Worm (Caenorhabditis elegans) whole organism, late embryonic: ENCODE data around the gene R107.5.

Experiments
- C08G9.2 ChIP-seq: sonication (generic microtip); optimal IDR thresholded peaks from 2 replicates; lab custom pipeline; 2016; ENCODE audit warnings: mild to moderate bottlenecking, missing genetic modification characterization, moderate library complexity, missing compliant biosample characterization
- C38D4.7 ChIP-seq: fragments of 200-800 bp; sonication (Bioruptor generic); optimal IDR thresholded peaks from 2 replicates; lab custom pipeline; 2018; ENCODE audit warnings: mild to moderate bottlenecking, missing genetic modification characterization, moderate library complexity, missing compliant biosample characterization
- K02D7.2 ChIP-seq: sonication (generic microtip); optimal IDR thresholded peaks from 2 replicates; lab custom pipeline; 2017; ENCODE audit warnings: mild to moderate bottlenecking, missing genetic modification characterization, missing compliant biosample characterization
- K09A11.1 ChIP-seq: sonication (generic microtip); optimal IDR thresholded peaks from 2 replicates; lab custom pipeline; 2017; ENCODE audit warnings: antibody characterized with exemption, mild to moderate bottlenecking, missing genetic modification characterization, missing compliant biosample characterization; ENCODE audit not compliant: insufficient read depth
- Y22D7AL.16 ChIP-seq: sonication (generic microtip); optimal IDR thresholded peaks from 2 replicates; lab custom pipeline; 2016; ENCODE audit warnings: missing genetic modification characterization, missing compliant biosample characterization
- ceh-14 ChIP-seq: sonication (generic microtip); optimal IDR thresholded peaks from 2 replicates; lab custom pipeline; 2016; ENCODE audit warnings: missing genotype, missing genetic modification characterization, missing compliant biosample characterization
- ceh-18 ChIP-seq: sonication (generic microtip); optimal IDR thresholded peaks from 2 replicates; lab custom pipeline; 2016; ENCODE audit warnings: missing genetic modification characterization, missing compliant biosample characterization
- ceh-19 ChIP-seq: fragments of 200-800 bp; sonication (Bioruptor generic); optimal IDR thresholded peaks from 2 replicates; lab custom pipeline; 2018; ENCODE audit warnings: mild to moderate bottlenecking, missing genetic modification characterization, missing compliant biosample characterization
- ceh-2 ChIP-seq: sonication (generic microtip); optimal IDR thresholded peaks from 2 replicates; lab custom pipeline; 2016; ENCODE audit warnings: missing genotype, missing genetic modification characterization, missing compliant biosample characterization
- ceh-24 ChIP-seq: sonication (generic microtip); optimal IDR thresholded peaks from 2 replicates; lab custom pipeline; 2016; ENCODE audit warnings: mild to moderate bottlenecking, missing genetic modification characterization, missing compliant biosample characterization
- ceh-30 ChIP-seq: fragments of 150-350 bp; optimal IDR thresholded peaks from 2 replicates; lab custom pipeline; 2014; ENCODE audit warnings: missing biosample characterization, missing genetic modification characterization
- ceh-31 ChIP-seq: sonication (generic microtip); optimal IDR thresholded peaks from 2 replicates; lab custom pipeline; 2016; ENCODE audit warnings: missing genetic modification characterization, missing compliant biosample characterization
- ceh-34 ChIP-seq: sonication (generic microtip); optimal IDR thresholded peaks from 2 replicates; lab custom pipeline; 2016; ENCODE audit warnings: mild to moderate bottlenecking, missing genetic modification characterization, missing compliant biosample characterization
- ceh-45 ChIP-seq: fragments of 200-800 bp; sonication (Bioruptor generic); IDR thresholded peaks from 2 replicates; pipeline ENCODE4 v1.3.6; 2022; ENCODE audit warnings: missing genetic modification reagents, missing genetic modification characterization, missing compliant biosample characterization
- ceh-48 ChIP-seq: sonication (generic microtip); optimal IDR thresholded peaks from 2 replicates; lab custom pipeline; 2016; ENCODE audit warnings: missing genetic modification characterization, inconsistent platforms, missing compliant biosample characterization
- ceh-6 ChIP-seq: fragments of 200-800 bp; sonication (Bioruptor generic); optimal IDR thresholded peaks from 2 replicates; lab custom pipeline; 2018; ENCODE audit warnings: mild to moderate bottlenecking, missing genetic modification characterization, missing compliant biosample characterization
- che-1 ChIP-seq: sonication (generic microtip); optimal IDR thresholded peaks from 2 replicates; lab custom pipeline; 2016; ENCODE audit warnings: mild to moderate bottlenecking, missing genetic modification characterization, missing compliant biosample characterization
- dve-1 ChIP-seq: sonication (generic microtip); optimal IDR thresholded peaks from 2 replicates; lab custom pipeline; 2017; ENCODE audit warnings: antibody characterized with exemption, mild to moderate bottlenecking, missing genetic modification characterization, missing compliant biosample characterization
- elt-2 ChIP-seq: sonication (generic microtip); optimal IDR thresholded peaks from 2 replicates; lab custom pipeline; 2016; ENCODE audit warnings: missing genetic modification reagents, missing genetic modification characterization, missing compliant biosample characterization
- elt-4 ChIP-seq: sonication (generic microtip); optimal IDR thresholded peaks from 2 replicates; lab custom pipeline; 2016; ENCODE audit warnings: missing genetic modification characterization, missing compliant biosample characterization
- ets-4 ChIP-seq: sonication (generic microtip); optimal IDR thresholded peaks from 2 replicates; lab custom pipeline; 2016; ENCODE audit warnings: missing genetic modification characterization, missing compliant biosample characterization
- gmeb-2 ChIP-seq: sonication (generic microtip); optimal IDR thresholded peaks from 2 replicates; lab custom pipeline; 2016; ENCODE audit warnings: missing genetic modification characterization, inconsistent platforms, missing compliant biosample characterization
- hlh-13 ChIP-seq: fragments of 200-800 bp; sonication (Bioruptor generic); optimal IDR thresholded peaks from 2 replicates; lab custom pipeline; 2018; ENCODE audit warnings: mild to moderate bottlenecking, missing genetic modification characterization, missing compliant biosample characterization
- hlh-15 ChIP-seq: sonication (generic microtip); optimal IDR thresholded peaks from 2 replicates; lab custom pipeline; 2016; ENCODE audit warnings: missing genetic modification characterization, missing compliant biosample characterization
- hlh-30 ChIP-seq: sonication (generic microtip); optimal IDR thresholded peaks from 2 replicates; lab custom pipeline; 2017; ENCODE audit warnings: antibody characterized with exemption, missing genetic modification characterization, missing compliant biosample characterization; ENCODE audit not compliant: insufficient read depth
- hlh-6 ChIP-seq: sonication (generic microtip); optimal IDR thresholded peaks from 2 replicates; lab custom pipeline; 2016; ENCODE audit warnings: missing genotype, missing genetic modification characterization, missing compliant biosample characterization
- lim-6 ChIP-seq: sonication (generic microtip); optimal IDR thresholded peaks from 2 replicates; lab custom pipeline; 2016; ENCODE audit warnings: missing genetic modification characterization, missing compliant biosample characterization
- lin-11 ChIP-seq: fragments of 200-800 bp; sonication (Bioruptor generic); optimal IDR thresholded peaks from 2 replicates; lab custom pipeline; 2018; ENCODE audit warnings: mild to moderate bottlenecking, missing genetic modification characterization, missing compliant biosample characterization
- madf-2 ChIP-seq: sonication (generic microtip); optimal IDR thresholded peaks from 2 replicates; lab custom pipeline; 2017; ENCODE audit warnings: missing genetic modification characterization, missing compliant biosample characterization
- mec-3 ChIP-seq: sonication (generic microtip); optimal IDR thresholded peaks from 2 replicates; lab custom pipeline; 2016; ENCODE audit warnings: borderline replicate concordance, missing genetic modification characterization, missing compliant biosample characterization
- nfya-1 ChIP-seq: sonication (generic microtip); optimal IDR thresholded peaks from 2 replicates; lab custom pipeline; 2017; ENCODE audit warnings: missing genetic modification characterization, mild to moderate bottlenecking, missing compliant biosample characterization, antibody characterized with exemption, moderate library complexity
- nhr-232 ChIP-seq: sonication (generic microtip); optimal IDR thresholded peaks from 2 replicates; lab custom pipeline; 2016; ENCODE audit warnings: missing genetic modification characterization, missing compliant biosample characterization
- npax-4 ChIP-seq: sonication (generic microtip); optimal IDR thresholded peaks from 2 replicates; lab custom pipeline; 2016; ENCODE audit warnings: missing genetic modification characterization, missing compliant biosample characterization
- odd-2 ChIP-seq: sonication (generic microtip); optimal IDR thresholded peaks from 2 replicates; lab custom pipeline; 2017; ENCODE audit warnings: antibody characterized with exemption, mild to moderate bottlenecking, missing genetic modification characterization, missing compliant biosample characterization
- pat-9 ChIP-seq: fragments of 200-800 bp; sonication (Bioruptor generic); optimal IDR thresholded peaks from 2 replicates; lab custom pipeline; 2018; ENCODE audit warnings: mild to moderate bottlenecking, missing genetic modification characterization, moderate library complexity, missing compliant biosample characterization
- pax-1 ChIP-seq: fragments of 150-350 bp; optimal IDR thresholded peaks from 2 replicates; lab custom pipeline; 2014; ENCODE audit warnings: missing biosample characterization, missing genetic modification characterization
- pha-2 ChIP-seq: sonication (generic microtip); optimal IDR thresholded peaks from 2 replicates; lab custom pipeline; 2017; ENCODE audit warnings: mild to moderate bottlenecking, missing genetic modification characterization, missing compliant biosample characterization
- pha-4 ChIP-seq: fragments of 150-350 bp; optimal IDR thresholded peaks from 2 replicates; lab custom pipeline; 2018; ENCODE audit warnings: missing biosample characterization, missing genetic modification reagents, missing genetic modification characterization
- pros-1 ChIP-seq: fragments of 150-350 bp; optimal IDR thresholded peaks from 2 replicates; lab custom pipeline; 2014; ENCODE audit warnings: missing biosample characterization, missing genetic modification reagents, missing genetic modification characterization
- ref-2 ChIP-seq: sonication (generic microtip); optimal IDR thresholded peaks from 2 replicates; lab custom pipeline; 2016; ENCODE audit warnings: missing genetic modification characterization, missing compliant biosample characterization
- rnt-1 ChIP-seq: sonication (generic microtip); optimal IDR thresholded peaks from 2 replicates; lab custom pipeline; 2016; ENCODE audit warnings: missing genetic modification characterization, missing compliant biosample characterization
- sdc-2 ChIP-seq: sonication (generic microtip); optimal IDR thresholded peaks from 2 replicates; lab custom pipeline; 2016; ENCODE audit warnings: missing genotype, missing genetic modification characterization, missing compliant biosample characterization
- sox-2 ChIP-seq: fragments of 200-800 bp; sonication (Bioruptor generic); IDR thresholded peaks from 2 replicates; pipeline ENCODE4 v1.3.6; 2022; ENCODE audit warnings: missing genetic modification reagents, missing genetic modification characterization, missing compliant biosample characterization
- sox-4 ChIP-seq: sonication (generic microtip); optimal IDR thresholded peaks from 2 replicates; lab custom pipeline; 2017; ENCODE audit warnings: mild to moderate bottlenecking, missing genetic modification characterization, inconsistent platforms, missing compliant biosample characterization
- syd-9 ChIP-seq: sonication (generic microtip); optimal IDR thresholded peaks from 2 replicates; lab custom pipeline; 2016; ENCODE audit warnings: mild to moderate bottlenecking, missing genetic modification characterization, moderate library complexity, missing compliant biosample characterization
- tbx-2 ChIP-seq: sonication (generic microtip); optimal IDR thresholded peaks from 2 replicates; lab custom pipeline; 2016; ENCODE audit warnings: missing genetic modification characterization, missing compliant biosample characterization
- ttx-3 ChIP-seq: sonication (generic microtip); optimal IDR thresholded peaks from 2 replicates; lab custom pipeline; 2016; ENCODE audit warnings: missing genetic modification reagents, missing genetic modification characterization, missing compliant biosample characterization
- unc-3 ChIP-seq, 2 experiments: fragments of 200-800 bp in 1 of 2; sonication (Bioruptor generic) in 1 of 2; sonication (generic microtip) in 1 of 2; conservative IDR thresholded peaks in 1 of 2; optimal IDR thresholded peaks in 1 of 2; 2 replicates each; pipeline versions ENCODE4 v1.3.6 to Lab custom; 2016 to 2022; ENCODE audit warnings: missing compliant biosample characterization in 2 of 2, missing genetic modification characterization in 2 of 2, missing genetic modification reagents in 1 of 2
- unc-42 ChIP-seq: sonication (generic microtip); optimal IDR thresholded peaks from 2 replicates; lab custom pipeline; 2016; ENCODE audit warnings: missing genotype, missing genetic modification characterization, missing compliant biosample characterization
- unc-55 ChIP-seq: sonication (generic microtip); optimal IDR thresholded peaks from 2 replicates; lab custom pipeline; 2017; ENCODE audit warnings: missing biosample characterization, missing genetic modification reagents, missing genetic modification characterization
- zip-5 ChIP-seq: sonication (generic microtip); optimal IDR thresholded peaks from 2 replicates; lab custom pipeline; 2016; ENCODE audit warnings: missing genetic modification characterization, missing compliant biosample characterization
- ztf-16 ChIP-seq: sonication (generic microtip); optimal IDR thresholded peaks from 2 replicates; lab custom pipeline; 2017; ENCODE audit warnings: missing genetic modification characterization, missing compliant biosample characterization

Gene R107.5

DNA sequence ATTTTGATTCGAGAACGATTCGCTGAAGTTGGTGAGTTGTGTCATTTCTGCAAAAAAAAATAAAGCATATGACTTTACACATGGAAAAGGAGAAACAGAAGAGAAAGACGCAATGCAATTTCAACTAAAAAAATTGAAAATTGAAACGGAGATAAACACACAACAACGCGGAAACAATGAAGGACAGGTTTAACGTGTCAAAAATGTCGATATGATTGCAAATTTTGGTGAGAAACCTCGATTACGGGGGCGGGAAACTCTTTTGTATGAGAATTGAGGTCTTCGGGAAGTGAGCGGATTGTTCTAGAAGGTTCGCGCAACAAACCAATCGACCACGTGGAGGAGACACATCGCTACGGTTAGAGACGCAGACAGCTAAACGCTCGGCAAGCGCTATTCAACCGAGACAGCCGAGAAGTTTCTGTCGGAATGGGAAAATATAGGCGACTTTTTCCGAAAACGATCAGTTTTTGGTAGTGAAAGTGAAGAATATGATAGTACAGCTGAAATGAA lies at the start of gene R107.5:
Gene R107.5, minus strand, starts transcription at position 51 of the 513 bp plus-strand sequence.
- TF ChIP-seq ceh-18 (tag; lab: Kevin White, UChicago): peak; percentile 81
- peak; percentile 29 for TF ChIP-seq elt-2 (tag; lab: Kevin White, UChicago)
- TF ChIP-seq pros-1 (tag; lab: Kevin White, UChicago): peak; percentile 3
- peak; percentile 58 for TF ChIP-seq sox-2
- no peak for TF ChIP-seq elt-4
- peak; percentile 31 for TF ChIP-seq dve-1
- peak; percentile 90 for TF ChIP-seq tbx-2 (tag; lab: Kevin White, UChicago)
- peak; percentile 93 for TF ChIP-seq ceh-31 (tag; lab: Kevin White, UChicago)
- peak; percentile 94 for TF ChIP-seq nfya-1 (tag; lab: Kevin White, UChicago)
- peak; percentile 97 for TF ChIP-seq pax-1
- TF ChIP-seq C38D4.7: no peak
- no peak for TF ChIP-seq pha-4 (tag; lab: Kevin White, UChicago)
- no peak for TF ChIP-seq nhr-232 (tag; lab: Kevin White, UChicago)
- peak; percentile 85 for TF ChIP-seq ceh-34 (tag; lab: Kevin White, UChicago)
- TF ChIP-seq ceh-24: no peak
- TF ChIP-seq ceh-2 (tag; lab: Kevin White, UChicago): peak; percentile 8
- TF ChIP-seq ceh-19 (GFP tag; lab: Kevin White, UChicago): peak; percentile 65
- no peak for TF ChIP-seq hlh-15
- TF ChIP-seq K09A11.1: peak; percentile 88
- TF ChIP-seq C08G9.2 (tag; lab: Kevin White, UChicago): peak; percentile 42
- TF ChIP-seq ceh-45 (GFP tag; lab: Robert Waterston, UW): no peak
- TF ChIP-seq hlh-13 (GFP tag; lab: Kevin White, UChicago): no peak
- peak; percentile 42 for TF ChIP-seq ztf-16
- TF ChIP-seq syd-9 (tag; lab: Kevin White, UChicago): peak; percentile 87
- TF ChIP-seq mec-3: no peak
- no peak for TF ChIP-seq sox-4 (tag; lab: Kevin White, UChicago)
- peak; percentile 15 for TF ChIP-seq K02D7.2 (tag; lab: Kevin White, UChicago)
- TF ChIP-seq ttx-3 (tag; lab: Kevin White, UChicago): no peak
- peak; percentile 56 for TF ChIP-seq ceh-14 (tag; lab: Kevin White, UChicago)
- no peak for TF ChIP-seq unc-3 (GFP tag; conservative IDR thresholded peaks at IDR 0.05; lab: Robert Waterston, UW)
- TF ChIP-seq unc-3 (tag; optimal IDR thresholded peaks at IDR 0.05; lab: Kevin White, UChicago): no peak
- TF ChIP-seq pat-9: no peak
- TF ChIP-seq pha-2 (tag; lab: Kevin White, UChicago): peak; percentile 28
- no peak for TF ChIP-seq Y22D7AL.16 (tag; lab: Kevin White, UChicago)
- peak; percentile 97 for TF ChIP-seq unc-55 (GFP tag; lab: Kevin White, UChicago)
- TF ChIP-seq lim-6 (tag; lab: Kevin White, UChicago): peak; percentile 44
- TF ChIP-seq ets-4: peak; percentile 45
- no peak for TF ChIP-seq odd-2 (tag; lab: Kevin White, UChicago)
- TF ChIP-seq madf-2: peak; percentile 38
- no peak for TF ChIP-seq che-1 (tag; lab: Kevin White, UChicago)
- peak; percentile 95 for TF ChIP-seq ref-2
- TF ChIP-seq zip-5 (tag; lab: Kevin White, UChicago): no peak
- TF ChIP-seq npax-4: no peak
- no peak for TF ChIP-seq hlh-6 (tag; lab: Kevin White, UChicago)
- peak; percentile 8 for TF ChIP-seq sdc-2 (tag; lab: Kevin White, UChicago)
- TF ChIP-seq ceh-48 (tag; lab: Kevin White, UChicago): peak; percentile 38
- peak; percentile 91 for TF ChIP-seq ceh-30 (tag; lab: Kevin White, UChicago)
- TF ChIP-seq rnt-1 (tag; lab: Kevin White, UChicago): peak; percentile 93
- TF ChIP-seq hlh-30 (tag; lab: Kevin White, UChicago): peak; percentile 98
- TF ChIP-seq lin-11 (tag; lab: Kevin White, UChicago): no peak
- TF ChIP-seq unc-42 (tag; lab: Kevin White, UChicago): peak; percentile 49
- no peak for TF ChIP-seq ceh-6 (GFP tag; lab: Kevin White, UChicago)
- TF ChIP-seq gmeb-2 (tag; lab: Kevin White, UChicago): peak; percentile 53
